Worm (Caenorhabditis elegans): ENCODE measurements around the gene fbxc-20.

DNA sequence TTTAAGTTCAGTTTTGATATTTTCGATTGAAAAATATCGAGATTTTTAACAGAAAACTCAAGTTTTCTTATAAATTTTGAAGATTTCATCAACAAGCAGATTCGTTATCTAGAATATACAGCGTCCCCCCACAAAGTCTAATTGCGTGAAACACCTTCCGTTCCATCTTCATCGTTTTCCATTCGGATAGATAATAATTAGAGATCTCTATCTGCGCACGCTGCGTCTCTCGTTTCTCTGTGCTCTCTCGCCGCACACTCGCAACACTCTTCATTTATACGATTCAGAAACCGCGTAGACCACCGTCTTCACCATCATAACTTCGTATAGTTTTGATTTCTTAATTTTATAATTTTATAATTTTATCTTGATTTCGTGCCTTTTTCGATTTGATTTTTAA lies 17.8 kb downstream of the fbxc-20 start:
- TF ChIP-seq him-1 (tag; optimal IDR thresholded peaks at IDR 0.05) (no peak), W03F9.2 (tag; optimal IDR thresholded peaks at IDR 0.05) (no peak), dao-5 (tag; optimal IDR thresholded peaks at IDR 0.05) (no peak)
